Fruit fly (Drosophila melanogaster) whole organism, prepupa: ENCODE data around the gene Cyp4d20.

Experiments
- CG11762 ChIP-seq: fragments of 200-800 bp; sonication (Bioruptor generic); optimal IDR thresholded peaks from 3 replicates; lab custom pipeline; 2016; ENCODE audit warnings: missing biosample characterization, missing genetic modification characterization; ENCODE audit not compliant: insufficient read depth
- CG3919 ChIP-seq: fragments of 200-800 bp; sonication (Bioruptor generic); optimal IDR thresholded peaks from 3 replicates; lab custom pipeline; 2016; ENCODE audit warnings: missing biosample characterization, missing genetic modification characterization
- CG6163 ChIP-seq: fragments of 200-800 bp; sonication (Bioruptor generic); IDR thresholded peaks from 3 replicates; pipeline ENCODE4 v1.3.6; 2022; ENCODE audit warnings: missing biosample characterization, missing genetic modification characterization
- CG6808 ChIP-seq: fragments of 200-800 bp; sonication (Bioruptor generic); optimal IDR thresholded peaks from 3 replicates; lab custom pipeline; 2017; ENCODE audit warnings: missing biosample characterization, missing genetic modification characterization, mild to moderate bottlenecking, moderate library complexity, missing genetic modification reagents
- Ets21C ChIP-seq: fragments of 200-800 bp; sonication (Bioruptor generic); optimal IDR thresholded peaks from 3 replicates; lab custom pipeline; 2016; ENCODE audit warnings: missing biosample characterization, missing genetic modification characterization
- Gug ChIP-seq: fragments of 200-800 bp; sonication (Bioruptor generic); IDR thresholded peaks from 2 replicates; pipeline ENCODE4 v1.3.6; 2022; ENCODE audit warnings: missing biosample characterization, missing genetic modification characterization
- Hr39 ChIP-seq: fragments of 200-800 bp; sonication (Bioruptor generic); optimal IDR thresholded peaks from 2 replicates; lab custom pipeline; 2016; ENCODE audit warnings: missing biosample characterization, missing genetic modification characterization
- OdsH ChIP-seq: fragments of 200-800 bp; sonication (Bioruptor generic); optimal IDR thresholded peaks from 3 replicates; lab custom pipeline; 2016; ENCODE audit warnings: missing biosample characterization, missing genetic modification characterization
- eg ChIP-seq: fragments of 200-800 bp; sonication (Bioruptor generic); IDR thresholded peaks from 3 replicates; pipeline ENCODE4 v1.3.6; 2022; ENCODE audit warnings: missing biosample characterization, missing genetic modification characterization
- salr ChIP-seq, 2 experiments: fragments of 200-800 bp; sonication (Bioruptor generic); optimal IDR thresholded peaks; 3 replicates each; lab custom pipeline; 2016 to 2018; ENCODE audit warnings: missing biosample characterization in 2 of 2, missing genetic modification characterization in 2 of 2, mild to moderate bottlenecking in 1 of 2

DNA sequence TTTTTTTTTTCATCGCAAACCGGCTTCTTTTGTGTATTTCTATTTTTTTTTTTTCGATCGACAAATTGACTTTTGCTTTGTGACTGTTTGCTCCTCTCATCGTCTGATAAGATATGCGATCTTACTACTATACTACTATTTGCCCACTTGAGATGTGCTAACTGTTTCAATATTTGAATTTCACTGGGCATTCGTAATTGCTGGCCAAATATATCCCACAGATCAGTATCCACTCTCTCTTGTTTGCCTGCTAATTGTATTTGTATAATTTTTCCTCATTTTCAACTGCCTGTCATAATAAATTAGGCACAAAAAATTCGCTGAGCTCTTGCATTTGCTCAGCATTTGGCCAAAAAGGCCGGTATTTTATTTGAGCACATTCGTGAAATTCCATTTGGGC, 44.9 kb downstream of the Cyp4d20 start:
- no peak for TF ChIP-seq Gug (GFP tag; lab: Robert Waterston, UW)
- peak; percentile 16; the same call in 1 of the 3 replicates for TF ChIP-seq eg
- TF ChIP-seq OdsH, result no peak
- no peak for TF ChIP-seq Hr39
- TF ChIP-seq CG6808, result peak; percentile 10
- TF ChIP-seq CG11762, result no peak
- TF ChIP-seq CG6163 (GFP tag; lab: Robert Waterston, UW), result 0 out of 3 replicates have a peak, but pooled peaks have one; percentile 19
- no peak for TF ChIP-seq salr (GFP tag; optimal IDR thresholded peaks at IDR 0.05; lab: Kevin White, UChicago)
- TF ChIP-seq CG3919 (GFP tag; lab: Kevin White, UChicago), result no peak
- TF ChIP-seq Ets21C (GFP tag; lab: Kevin White, UChicago), result no peak
